Worm (Caenorhabditis elegans): ENCODE data around the gene ttr-42.
A peak's percentile ranks its signal among the peaks of the same experiment; 100 is the strongest.

ttr-42 gene

DNA sequence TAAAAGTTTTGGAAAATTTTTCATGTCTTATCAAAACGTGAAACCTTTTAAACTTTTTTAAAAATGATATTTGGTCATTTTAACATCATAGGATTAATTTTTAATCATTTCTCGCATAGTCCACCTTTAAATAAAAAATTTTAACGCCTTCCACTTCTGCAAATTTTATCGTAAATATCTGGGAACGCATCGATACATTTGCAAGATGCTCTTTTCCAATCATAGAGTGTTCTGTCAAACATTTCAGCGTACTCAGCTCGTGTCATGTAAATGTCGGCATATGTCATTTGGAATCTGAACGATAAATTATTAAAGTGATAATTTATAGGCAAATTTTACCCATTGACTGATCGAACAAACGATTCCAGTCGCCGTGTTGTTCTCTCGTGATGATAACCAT is 17.6 kb upstream of the ttr-42 start, which contains the start of gene F52H2.5:
F52H2.5 (minus strand) TSS at position 101 of the 400 bp plus-strand sequence.
- TF ChIP-seq ceh-82 (tag; optimal IDR thresholded peaks at IDR 0.05) (no peak), egl-27 (tag; optimal IDR thresholded peaks at IDR 0.05) (no peak), lin-11 (tag; optimal IDR thresholded peaks at IDR 0.05) (no peak), unc-62 (GFP tag; optimal IDR thresholded peaks at IDR 0.05) (no peak), ztf-4 (tag; optimal IDR thresholded peaks at IDR 0.05) (no peak), nhr-6 (tag; optimal IDR thresholded peaks at IDR 0.05) (no peak), blmp-1 (tag; optimal IDR thresholded peaks at IDR 0.05; ENCODE audit: insufficient read depth) (no peak), Y55F3AM.14 (GFP tag; optimal IDR thresholded peaks at IDR 0.05) (no peak), aly-2 (tag; optimal IDR thresholded peaks at IDR 0.05) (no peak), ztf-1 (GFP tag; conservative IDR thresholded peaks at IDR 0.05) (no peak), mdl-1 (tag; optimal IDR thresholded peaks at IDR 0.05) (no peak), elt-1 (tag; optimal IDR thresholded peaks at IDR 0.05) (no peak), elt-3 (tag; optimal IDR thresholded peaks at IDR 0.05) (no peak), ZK546.5 (tag; optimal IDR thresholded peaks at IDR 0.05) (no peak), snpc-4 (tag; optimal IDR thresholded peaks at IDR 0.05) (no peak)

DNA sequence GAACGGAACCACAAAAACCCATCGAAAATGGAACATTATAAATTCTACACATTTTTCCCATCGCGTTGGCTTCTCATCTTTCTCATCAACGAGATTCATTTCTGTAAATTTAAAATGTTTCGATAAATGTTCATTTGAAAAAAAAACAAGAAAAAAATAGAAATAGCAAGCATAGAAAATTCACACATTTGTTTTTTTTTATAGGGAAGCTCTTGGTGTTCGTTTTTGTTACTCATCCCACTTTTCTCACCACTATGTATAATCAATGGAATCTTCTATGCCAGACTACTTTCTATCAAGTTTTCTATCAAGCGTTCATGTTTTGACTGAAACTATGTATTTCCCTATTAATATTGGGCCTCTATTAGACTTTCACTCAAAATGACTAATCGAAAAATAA is 13.5 kb upstream of the ttr-42 start, which contains the start of gene dhcr-24:
dhcr-24 (minus strand) TSS at position 101 of the 400 bp plus-strand sequence.
- no peak for TF ChIP-seq alr-1 (tag; optimal IDR thresholded peaks at IDR 0.05)
- no peak for TF ChIP-seq nhr-6 (tag; optimal IDR thresholded peaks at IDR 0.05)
- no peak for TF ChIP-seq sem-4 (tag; optimal IDR thresholded peaks at IDR 0.05)
- no peak for TF ChIP-seq nhr-11 (tag; optimal IDR thresholded peaks at IDR 0.05)
- no peak for TF ChIP-seq mbf-1 (tag; optimal IDR thresholded peaks at IDR 0.05)
- TF ChIP-seq ceh-82 (tag; optimal IDR thresholded peaks at IDR 0.05): no peak
- no peak for TF ChIP-seq nhr-12 (tag; optimal IDR thresholded peaks at IDR 0.05)
- no peak for TF ChIP-seq nhr-23 (tag; optimal IDR thresholded peaks at IDR 0.05)
- no peak for TF ChIP-seq Y55F3AM.14 (GFP tag; optimal IDR thresholded peaks at IDR 0.05)
- no peak for TF ChIP-seq nhr-21 (tag; optimal IDR thresholded peaks at IDR 0.05)
- TF ChIP-seq blmp-1 (tag; optimal IDR thresholded peaks at IDR 0.05; ENCODE audit: insufficient read depth): no peak
- no peak for TF ChIP-seq snpc-4 (tag; optimal IDR thresholded peaks at IDR 0.05)
- no peak for TF ChIP-seq nhr-25 (tag; optimal IDR thresholded peaks at IDR 0.05)
- no peak for TF ChIP-seq nhr-129 (tag; optimal IDR thresholded peaks at IDR 0.05)
- no peak for TF ChIP-seq nhr-237 (tag; optimal IDR thresholded peaks at IDR 0.05)
- no peak for TF ChIP-seq elt-1 (tag; optimal IDR thresholded peaks at IDR 0.05)
- TF ChIP-seq nhr-10 (tag; optimal IDR thresholded peaks at IDR 0.05): no peak
- TF ChIP-seq skn-1 (tag; optimal IDR thresholded peaks at IDR 0.05): no peak
- TF ChIP-seq unc-39 (tag; optimal IDR thresholded peaks at IDR 0.05): no peak

DNA sequence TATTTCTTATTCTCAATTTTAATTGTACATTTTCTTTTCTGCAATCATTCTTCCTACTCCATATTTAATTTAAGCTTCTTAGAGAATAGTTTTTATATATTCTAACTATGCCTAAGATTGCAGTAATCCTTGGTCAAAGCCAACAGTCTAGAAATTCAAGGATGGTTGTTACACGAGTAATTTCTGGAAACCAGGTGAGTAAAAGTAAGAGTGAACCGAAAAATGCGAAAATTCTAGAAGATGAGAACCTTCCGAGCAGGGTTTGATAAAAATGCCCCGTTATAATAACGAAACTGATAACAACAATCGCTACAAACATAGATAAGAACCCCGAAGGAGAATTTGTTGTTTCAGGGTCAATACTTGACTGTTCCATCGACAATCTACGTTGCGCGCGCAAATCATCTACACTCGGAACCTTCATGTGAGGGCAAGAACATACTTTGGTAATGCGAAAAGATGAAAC is 12.2 kb upstream of the ttr-42 start, which contains the start of gene F52H2.15:
F52H2.15 (plus strand) TSS at position 51 of the 466 bp plus-strand sequence.
- TF ChIP-seq nhr-25 (tag; optimal IDR thresholded peaks at IDR 0.05): no peak
- TF ChIP-seq fos-1 (tag; optimal IDR thresholded peaks at IDR 0.05): peak; percentile 77
- TF ChIP-seq nhr-6 (tag; optimal IDR thresholded peaks at IDR 0.05): no peak
- no peak for TF ChIP-seq sem-4 (tag; optimal IDR thresholded peaks at IDR 0.05)

DNA sequence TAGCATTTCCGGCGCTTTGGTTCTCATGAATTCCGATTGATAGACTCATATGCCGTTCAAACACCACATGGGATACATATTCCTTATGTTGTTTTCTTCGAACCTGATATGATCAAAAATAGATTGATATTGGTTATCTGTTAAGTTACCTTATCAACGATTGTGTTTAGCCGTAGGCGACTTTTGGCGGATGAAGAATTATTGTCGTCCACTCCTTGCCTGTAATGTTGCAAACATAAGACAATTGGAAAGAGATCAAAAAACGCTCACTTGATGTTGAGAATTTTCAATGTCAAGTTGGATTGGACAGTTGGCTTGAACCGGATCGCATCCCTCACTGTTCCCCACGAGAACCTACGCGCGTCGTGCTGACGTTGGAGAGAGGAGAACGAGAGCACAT is 9.8 kb upstream of the ttr-42 start:
- TF ChIP-seq sma-9 (GFP tag; optimal IDR thresholded peaks at IDR 0.05) (peak; percentile 28), sma-9 (tag; optimal IDR thresholded peaks at IDR 0.05) (no peak), unc-55 (GFP tag; optimal IDR thresholded peaks at IDR 0.05) (no peak)

DNA sequence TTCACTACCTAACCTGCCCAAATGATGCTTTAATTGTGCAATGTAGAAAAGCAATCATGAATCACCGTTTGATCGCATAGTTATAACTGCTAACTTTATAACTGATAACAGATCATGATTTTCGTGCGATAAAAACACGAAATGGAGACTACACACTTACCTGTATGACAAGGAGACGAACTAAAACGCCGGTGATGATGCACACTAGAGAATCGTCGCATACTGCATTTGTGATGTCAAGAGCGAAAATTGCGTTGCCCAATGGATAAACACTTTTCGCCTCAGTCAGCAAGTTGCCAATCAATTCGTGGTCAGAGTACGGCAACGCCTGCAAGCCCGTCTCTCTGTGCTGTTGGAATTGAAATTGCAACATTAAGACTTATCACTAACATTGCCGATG is 8.5 kb upstream of the ttr-42 start:
- TF ChIP-seq sma-9 (GFP tag; optimal IDR thresholded peaks at IDR 0.05) (peak; percentile 60), sma-9 (tag; optimal IDR thresholded peaks at IDR 0.05) (no peak), C34F6.9 (tag; optimal IDR thresholded peaks at IDR 0.05) (no peak), crh-2 (tag; optimal IDR thresholded peaks at IDR 0.05) (peak; percentile 40), nhr-129 (tag; optimal IDR thresholded peaks at IDR 0.05) (peak; percentile 57), F13H6.1 (tag; optimal IDR thresholded peaks at IDR 0.05) (peak; percentile 46), gmeb-1 (tag; optimal IDR thresholded peaks at IDR 0.05) (peak; percentile 26), mbf-1 (tag; optimal IDR thresholded peaks at IDR 0.05) (no peak), nhr-237 (tag; optimal IDR thresholded peaks at IDR 0.05) (no peak), egl-27 (tag; optimal IDR thresholded peaks at IDR 0.05) (no peak), fos-1 (tag; optimal IDR thresholded peaks at IDR 0.05) (peak; percentile 99)

All from whole organism, L2 larva.